ENCODE assay signal across 4 worm cellular contexts in genomic region chrX:5137716-5138470, ce11.
A peak's percentile ranks its signal among the peaks of the same experiment; 100 is the strongest.
TF ChIP-seq lines count a peak whose summit lies in the region.

No protein-coding gene starts in this region.

TF ChIP-seq in whole organism, L1 larva, 84 proteins besides CTCF, POLR2A, EP300 and RAD21:
- TF ChIP-seq blmp-1 (tag; optimal IDR thresholded peaks at IDR 0.05; lab: Kevin White, UChicago) (peak; percentile 64), dsc-1 (tag; optimal IDR thresholded peaks at IDR 0.05; lab: Kevin White, UChicago) (peak; percentile 63), nhr-47 (tag; optimal IDR thresholded peaks at IDR 0.05; lab: Kevin White, UChicago) (no peak), snu-23 (GFP tag; optimal IDR thresholded peaks at IDR 0.05; lab: Kevin White, UChicago) (peak; percentile 25), elt-3 (tag; optimal IDR thresholded peaks at IDR 0.05; lab: Kevin White, UChicago) (no peak), ztf-4 (tag; optimal IDR thresholded peaks at IDR 0.05; lab: Kevin White, UChicago) (no peak), nhr-12 (tag; optimal IDR thresholded peaks at IDR 0.05; lab: Kevin White, UChicago) (no peak), lin-14 (GFP tag; optimal IDR thresholded peaks at IDR 0.05; lab: Kevin White, UChicago) (peak; percentile 43), isw-1 (GFP tag; IDR thresholded peaks at IDR 0.05; lab: Robert Waterston, UW) (no peak), pag-3 (tag; optimal IDR thresholded peaks at IDR 0.05; lab: Kevin White, UChicago; ENCODE audit: borderline replicate concordance, insufficient read depth) (no peak), mep-1 (tag; optimal IDR thresholded peaks at IDR 0.05; lab: Kevin White, UChicago) (peak; percentile 54), nhr-85 (tag; lab: Kevin White, UChicago) (peak; percentile 89), C34B4.2 (tag; optimal IDR thresholded peaks at IDR 0.05; lab: Kevin White, UChicago) (no peak), elt-2 (tag; optimal IDR thresholded peaks at IDR 0.05; lab: Kevin White, UChicago) (no peak), grh-1 (GFP tag; IDR thresholded peaks at IDR 0.05; lab: Robert Waterston, UW) (peak; percentile 82), C16A3.4 (tag; optimal IDR thresholded peaks at IDR 0.05; lab: Kevin White, UChicago) (peak; percentile 22), pqm-1 (tag; optimal IDR thresholded peaks at IDR 0.05; lab: Kevin White, UChicago) (no peak), nhr-71 (tag; optimal IDR thresholded peaks at IDR 0.05; lab: Kevin White, UChicago) (peak; percentile 5), lsy-2 (tag; optimal IDR thresholded peaks at IDR 0.05; lab: Kevin White, UChicago) (peak in 1 of 2 experiments; percentile 17)

TF ChIP-seq in whole organism, L2 larva, 48 proteins besides CTCF, POLR2A, EP300 and RAD21:
- TF ChIP-seq lin-13 (GFP tag; optimal IDR thresholded peaks at IDR 0.05; lab: Kevin White, UChicago) (no peak), nhr-129 (tag; optimal IDR thresholded peaks at IDR 0.05; lab: Kevin White, UChicago) (peak; percentile 5), ceh-16 (tag; optimal IDR thresholded peaks at IDR 0.05; lab: Kevin White, UChicago) (peak; percentile 49), sma-3 (GFP tag; optimal IDR thresholded peaks at IDR 0.05; lab: Kevin White, UChicago) (no peak), sma-9 (GFP tag; optimal IDR thresholded peaks at IDR 0.05; lab: Kevin White, UChicago) (peak; percentile 42), sma-9 (tag; optimal IDR thresholded peaks at IDR 0.05; lab: Kevin White, UChicago) (no peak), nhr-25 (tag; optimal IDR thresholded peaks at IDR 0.05; lab: Kevin White, UChicago) (peak; percentile 27)

TF ChIP-seq in whole organism, L3 larva, 47 proteins besides CTCF, POLR2A, EP300 and RAD21:
- TF ChIP-seq elt-1 (tag; optimal IDR thresholded peaks at IDR 0.05; lab: Kevin White, UChicago), result peak; percentile 8
- TF ChIP-seq ztf-11 (tag; optimal IDR thresholded peaks at IDR 0.05; lab: Kevin White, UChicago), result no peak
- peak; percentile 57 for TF ChIP-seq nhr-25 (tag; optimal IDR thresholded peaks at IDR 0.05; lab: Kevin White, UChicago)

TF ChIP-seq in whole organism, L4 larva, 104 proteins besides CTCF, POLR2A, EP300 and RAD21:
- TF ChIP-seq aha-1 (tag; lab: Kevin White, UChicago) (peak; percentile 69), zip-2 (tag; optimal IDR thresholded peaks at IDR 0.05; lab: Kevin White, UChicago) (no peak)

Comparison
In these comparisons a context has a peak if more than half of its experiments do, and no peak if none do; other contexts are left out.
1. Of the 29 proteins assayed by ChIP-seq in both whole organism, L4 larva and whole organism, L1 larva: peak only in whole organism, L4 larva: aha-1; only in whole organism, L1 larva: mep-1; in both: none; in neither: 26; mixed calls (peak in some experiments, not most) for 1.